Worm (Caenorhabditis elegans) whole organism, midembryonic: ENCODE data around the gene somi-1.

Experiments
- T22C8.4 ChIP-seq: fragments of 200-800 bp; sonication (Bioruptor generic); IDR thresholded peaks from 2 replicates; pipeline ENCODE4 v1.3.6; 2022; ENCODE audit warnings: missing genetic modification characterization, missing compliant biosample characterization
- cog-1 ChIP-seq: sonication (generic microtip); optimal IDR thresholded peaks from 2 replicates; lab custom pipeline; 2016; ENCODE audit warnings: missing genetic modification characterization, missing compliant biosample characterization
- flt-1 ChIP-seq: fragments of 200-800 bp; sonication (Bioruptor generic); IDR thresholded peaks from 2 replicates; pipeline ENCODE4 v1.3.6; 2022; ENCODE audit warnings: missing genetic modification characterization, missing compliant biosample characterization
- klf-2 ChIP-seq: fragments of 200-800 bp; sonication (Bioruptor generic); conservative IDR thresholded peaks from 2 replicates; pipeline ENCODE4 v1.3.6; 2022; ENCODE audit warnings: missing genetic modification reagents, missing genetic modification characterization, missing compliant biosample characterization
- med-1 ChIP-seq: sonication (generic microtip); optimal IDR thresholded peaks from 2 replicates; lab custom pipeline; 2017; ENCODE audit warnings: missing genetic modification characterization, mild to moderate bottlenecking, missing compliant biosample characterization, antibody characterized with exemption, missing genetic modification reagents; ENCODE audit not compliant: insufficient read depth
- ref-1 ChIP-seq: fragments of 200-800 bp; sonication (Bioruptor generic); conservative IDR thresholded peaks from 2 replicates; pipeline ENCODE4 v1.3.6; 2022; ENCODE audit warnings: missing genetic modification reagents, missing genetic modification characterization, missing compliant biosample characterization
- tab-1 ChIP-seq: fragments of 200-800 bp; sonication (Bioruptor generic); IDR thresholded peaks from 2 replicates; pipeline ENCODE4 v1.3.6; 2022; ENCODE audit warnings: missing genetic modification characterization, missing compliant biosample characterization
- ztf-23 ChIP-seq: fragments of 200-800 bp; sonication (Bioruptor generic); IDR thresholded peaks from 2 replicates; pipeline ENCODE4 v1.3.6; 2022; ENCODE audit warnings: missing genetic modification reagents, missing genetic modification characterization, missing compliant biosample characterization
- ztf-29 ChIP-seq: fragments of 200-800 bp; sonication (Bioruptor generic); IDR thresholded peaks from 2 replicates; pipeline ENCODE4 v1.3.6; 2022; ENCODE audit warnings: missing genetic modification reagents, missing genetic modification characterization, missing compliant biosample characterization

The somi-1 gene

DNA sequence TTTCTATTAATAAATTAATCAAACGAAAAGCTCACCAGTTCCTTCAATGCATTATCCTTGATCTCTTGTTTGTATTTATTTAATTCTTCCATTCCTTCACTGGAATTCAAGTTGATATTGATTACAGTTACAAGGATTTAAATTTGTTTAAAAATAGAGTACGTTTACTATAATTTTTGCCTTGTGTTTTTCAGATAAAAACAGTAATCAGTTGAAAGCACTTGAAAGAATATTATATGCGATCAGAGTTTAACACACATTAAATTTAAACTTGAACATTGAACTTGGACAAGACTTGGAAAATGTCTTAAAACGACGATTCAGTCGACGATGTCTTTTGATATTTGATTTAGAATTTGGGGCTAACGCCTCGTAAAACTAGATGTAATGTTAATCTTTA, 26.3 kb upstream of the somi-1 start, which contains the start of gene F53F1.6:
Gene F53F1.6, minus strand, starts transcription at position 101 of the 400 bp plus-strand sequence.
- TF ChIP-seq klf-2 (GFP tag; lab: Robert Waterston, UW) (no peak), med-1 (GFP tag; lab: Kevin White, UChicago) (no peak), ref-1 (no peak), ztf-23 (GFP tag; lab: Robert Waterston, UW) (no peak), ztf-29 (GFP tag; lab: Robert Waterston, UW) (no peak), flt-1 (GFP tag; lab: Robert Waterston, UW) (no peak), cog-1 (no peak), tab-1 (no peak), T22C8.4 (GFP tag; lab: Robert Waterston, UW) (no peak)

DNA sequence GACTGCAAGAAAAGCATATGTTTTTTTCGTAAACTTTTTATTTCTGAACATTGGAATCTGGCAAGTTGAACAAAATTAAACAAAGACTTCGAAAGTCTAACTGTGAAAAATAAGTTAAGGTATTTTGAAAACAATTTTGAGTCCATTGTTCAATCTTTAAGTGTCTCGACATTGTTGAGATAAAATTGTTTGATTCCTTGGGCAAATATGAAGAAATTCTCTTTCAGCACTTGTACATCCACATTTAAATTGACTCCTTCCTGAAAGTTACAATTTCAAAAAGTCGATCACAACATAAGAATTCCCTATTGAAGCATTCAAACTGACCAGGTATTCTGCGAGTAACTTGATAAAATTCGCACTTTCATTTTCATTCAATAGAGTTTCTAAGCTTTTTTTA, 24.9 kb upstream of the somi-1 start:
- TF ChIP-seq ztf-29 (GFP tag; lab: Robert Waterston, UW) (no peak), ref-1 (no peak), klf-2 (GFP tag; lab: Robert Waterston, UW) (no peak), flt-1 (GFP tag; lab: Robert Waterston, UW) (no peak), T22C8.4 (GFP tag; lab: Robert Waterston, UW) (no peak), med-1 (GFP tag; lab: Kevin White, UChicago) (no peak)

DNA sequence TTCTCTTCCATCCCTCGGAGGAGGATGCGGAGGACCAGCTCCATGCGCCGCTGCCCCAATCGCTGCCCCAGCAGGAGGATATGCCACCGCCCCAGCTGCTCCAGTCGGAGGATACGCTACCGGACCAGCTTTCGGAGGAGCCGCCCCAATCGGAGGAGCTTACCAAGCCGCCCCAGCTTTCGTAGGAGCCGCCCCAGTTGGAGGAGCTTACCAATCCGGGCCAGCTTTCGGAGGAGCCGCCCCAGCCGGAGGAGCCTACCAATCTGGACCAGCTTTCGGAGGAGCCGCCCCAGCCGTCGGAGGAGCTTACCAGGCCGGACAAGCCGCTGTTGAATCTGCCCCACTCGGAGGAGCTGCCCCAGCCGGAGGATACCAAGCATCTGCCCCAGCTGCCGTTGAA, 24.3 kb upstream of the somi-1 start:
- TF ChIP-seq cog-1 (no peak), T22C8.4 (GFP tag; lab: Robert Waterston, UW) (no peak), ztf-29 (GFP tag; lab: Robert Waterston, UW) (no peak), klf-2 (GFP tag; lab: Robert Waterston, UW) (no peak; the same call in 1 of the 2 replicates), ztf-23 (GFP tag; lab: Robert Waterston, UW) (no peak), tab-1 (no peak), ref-1 (no peak), flt-1 (GFP tag; lab: Robert Waterston, UW) (no peak), med-1 (GFP tag; lab: Kevin White, UChicago) (no peak)

DNA sequence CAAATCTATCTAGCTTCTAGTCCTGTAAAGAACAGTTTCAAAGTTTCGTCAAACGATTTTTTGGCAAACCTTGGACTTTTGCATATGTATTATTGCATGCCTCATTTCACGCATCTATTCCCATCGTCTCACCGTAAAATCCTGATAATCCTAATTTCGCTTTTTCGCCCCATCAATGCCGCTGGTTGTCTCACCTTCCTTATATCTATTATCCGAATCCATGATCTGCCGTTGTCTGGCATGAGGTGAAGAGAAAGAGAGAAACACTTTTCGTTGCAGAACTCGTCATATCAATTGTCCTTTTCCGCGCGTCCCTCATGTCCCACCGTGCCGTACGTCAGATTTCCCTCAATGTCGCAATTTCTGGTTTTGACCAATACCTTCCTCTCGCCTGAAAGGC, 23.4 kb upstream of the somi-1 start, which contains the start of gene cut-2:
Gene cut-2, plus strand, starts transcription at position 365 of the 400 bp plus-strand sequence.
- TF ChIP-seq tab-1 (no peak), ref-1 (no peak), T22C8.4 (GFP tag; lab: Robert Waterston, UW) (no peak), cog-1 (no peak), ztf-29 (GFP tag; lab: Robert Waterston, UW) (no peak), flt-1 (GFP tag; lab: Robert Waterston, UW) (no peak), ztf-23 (GFP tag; lab: Robert Waterston, UW) (no peak), klf-2 (GFP tag; lab: Robert Waterston, UW) (no peak), med-1 (GFP tag; lab: Kevin White, UChicago) (no peak)

DNA sequence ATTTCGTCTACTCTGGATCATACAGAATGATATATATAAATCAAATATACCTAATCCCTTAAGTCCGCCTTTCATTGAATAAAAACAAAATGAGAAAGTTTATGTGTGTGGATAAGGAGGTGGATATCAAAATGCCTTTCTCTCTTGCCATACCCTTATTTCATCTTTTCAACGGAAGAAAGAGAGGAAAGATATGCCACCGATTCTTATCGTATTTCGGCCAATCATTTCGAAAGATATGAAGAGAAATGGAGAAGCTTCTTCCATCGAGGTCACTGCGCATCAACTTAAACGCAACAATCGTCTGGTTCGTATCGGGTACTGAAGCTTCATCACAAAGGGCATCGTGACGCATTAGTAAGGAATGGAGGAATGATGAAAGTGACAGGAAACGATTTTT, 22.1 kb upstream of the somi-1 start:
- TF ChIP-seq klf-2 (GFP tag; lab: Robert Waterston, UW) = no peak
- no peak for TF ChIP-seq med-1 (GFP tag; lab: Kevin White, UChicago)
- no peak for TF ChIP-seq ztf-29 (GFP tag; lab: Robert Waterston, UW)
- no peak for TF ChIP-seq ref-1
- no peak for TF ChIP-seq flt-1 (GFP tag; lab: Robert Waterston, UW)
- no peak for TF ChIP-seq tab-1
- TF ChIP-seq cog-1 = no peak
- no peak for TF ChIP-seq T22C8.4 (GFP tag; lab: Robert Waterston, UW)
- TF ChIP-seq ztf-23 (GFP tag; lab: Robert Waterston, UW) = no peak

DNA sequence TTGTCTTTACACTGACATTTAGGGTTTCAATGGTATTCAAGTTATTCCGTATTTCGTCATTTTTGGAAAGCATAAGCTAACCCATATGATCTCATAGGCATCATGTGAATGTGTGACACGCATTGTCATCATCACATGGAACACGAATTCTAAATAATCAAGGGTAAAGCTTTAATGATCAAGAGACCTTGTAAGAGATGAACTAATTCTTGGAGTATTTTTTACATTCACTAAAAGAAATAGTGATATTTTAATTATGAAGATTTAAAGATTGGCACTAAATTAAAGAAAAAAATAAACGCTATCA, 20.8 kb upstream of the somi-1 start:
- no peak for TF ChIP-seq flt-1 (GFP tag; lab: Robert Waterston, UW)
- no peak for TF ChIP-seq tab-1
- TF ChIP-seq T22C8.4 (GFP tag; lab: Robert Waterston, UW) = no peak
- TF ChIP-seq ztf-29 (GFP tag; lab: Robert Waterston, UW) = no peak
- no peak for TF ChIP-seq ref-1

DNA sequence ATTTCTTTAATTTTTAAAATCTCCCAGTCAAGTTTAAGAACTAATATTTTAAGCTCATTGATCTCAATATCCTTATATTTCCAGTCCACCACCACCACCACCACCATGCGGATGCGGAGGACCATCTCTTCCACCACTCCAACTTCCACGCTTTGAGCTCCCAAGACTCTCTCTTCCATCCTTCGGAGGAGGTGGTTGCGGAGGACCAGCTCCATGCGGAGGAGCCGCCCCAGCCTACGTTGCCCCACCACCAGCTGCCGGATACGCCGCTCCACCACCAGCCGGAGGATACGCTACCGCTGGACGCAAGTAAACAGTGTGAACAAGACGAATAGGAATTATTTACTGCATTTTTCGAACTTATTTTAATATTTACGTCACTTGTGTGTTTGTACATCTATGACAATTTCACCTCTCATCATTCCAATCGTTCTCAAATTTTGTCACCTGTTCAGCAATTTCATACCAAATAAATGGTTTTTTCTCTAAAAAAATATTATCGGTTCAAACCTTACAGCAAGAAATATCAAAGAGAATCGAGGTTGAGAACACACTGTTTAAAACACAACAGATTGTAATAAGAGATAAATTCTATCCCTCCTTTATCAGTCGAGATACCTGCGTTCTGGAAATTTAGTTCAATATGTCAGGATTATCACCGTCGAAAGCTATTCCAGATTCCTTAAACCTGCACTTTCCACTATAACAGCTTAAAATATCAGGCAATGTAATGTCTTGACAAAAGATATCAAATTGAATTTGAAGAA, 20.2 kb upstream of the somi-1 start:
- TF ChIP-seq med-1 (GFP tag; lab: Kevin White, UChicago) = no peak
- no peak for TF ChIP-seq flt-1 (GFP tag; lab: Robert Waterston, UW)
- no peak for TF ChIP-seq ref-1
- TF ChIP-seq klf-2 (GFP tag; lab: Robert Waterston, UW) = no peak
- TF ChIP-seq T22C8.4 (GFP tag; lab: Robert Waterston, UW) = no peak
- no peak for TF ChIP-seq ztf-23 (GFP tag; lab: Robert Waterston, UW)
- no peak for TF ChIP-seq ztf-29 (GFP tag; lab: Robert Waterston, UW)
- no peak for TF ChIP-seq cog-1
- TF ChIP-seq tab-1 = no peak

DNA sequence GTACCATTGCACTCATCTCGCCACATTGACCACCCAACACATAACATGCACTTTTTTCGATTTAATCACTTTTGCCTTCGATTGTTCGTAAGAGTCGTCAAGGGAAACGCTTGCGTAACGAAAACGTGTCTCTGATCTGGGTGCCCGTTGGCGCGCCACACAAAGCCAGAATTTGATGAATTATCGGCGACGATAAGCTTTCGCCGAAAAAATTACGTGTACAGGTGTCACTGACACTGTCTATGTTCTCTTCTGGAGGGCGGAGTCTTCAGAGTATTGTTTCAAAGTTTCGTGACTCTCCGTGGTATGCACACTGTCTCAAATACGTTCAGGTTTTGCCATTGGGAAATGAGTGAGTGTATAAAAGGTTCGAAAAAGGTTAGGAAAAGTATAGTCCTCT, 19.5 kb upstream of the somi-1 start, which contains the start of gene F53F1.4:
Gene F53F1.4, plus strand, starts transcription at position 390 of the 400 bp plus-strand sequence.
- TF ChIP-seq ztf-29 (GFP tag; lab: Robert Waterston, UW) (no peak), ref-1 (no peak), med-1 (GFP tag; lab: Kevin White, UChicago) (no peak), T22C8.4 (GFP tag; lab: Robert Waterston, UW) (no peak), ztf-23 (GFP tag; lab: Robert Waterston, UW) (no peak), klf-2 (GFP tag; lab: Robert Waterston, UW) (no peak), flt-1 (GFP tag; lab: Robert Waterston, UW) (no peak), tab-1 (no peak), cog-1 (no peak)

DNA sequence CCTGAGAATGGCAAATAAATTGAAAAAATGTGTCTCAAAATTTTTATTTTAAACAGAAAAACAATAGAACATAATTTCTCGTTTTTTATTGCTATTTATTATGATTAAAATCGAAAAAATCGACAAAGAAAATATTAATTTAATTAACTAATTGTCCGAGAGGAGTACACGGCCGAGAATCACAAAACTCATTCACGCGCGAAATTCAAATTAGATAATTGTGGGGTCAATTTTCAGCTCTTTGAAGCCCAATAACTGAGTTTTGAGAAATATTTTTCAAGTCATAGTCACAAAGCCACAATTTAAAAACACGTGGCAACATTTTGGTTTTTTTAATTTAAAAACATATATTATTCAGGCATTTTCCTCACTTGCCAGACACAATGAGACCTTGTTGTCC, 17.9 kb upstream of the somi-1 start:
- no peak for TF ChIP-seq T22C8.4 (GFP tag; lab: Robert Waterston, UW)
- TF ChIP-seq flt-1 (GFP tag; lab: Robert Waterston, UW) = no peak
- TF ChIP-seq med-1 (GFP tag; lab: Kevin White, UChicago) = no peak
- TF ChIP-seq ztf-23 (GFP tag; lab: Robert Waterston, UW) = no peak
- no peak for TF ChIP-seq tab-1
- TF ChIP-seq cog-1 = no peak
